Fruit fly (Drosophila melanogaster) whole organism, wandering third instar larva: ENCODE measurements around the gene Nepl17.

Source experiments
- Dif ChIP-seq: fragments of 200-275, 200-300 bp; sonication (Bioruptor generic); optimal IDR thresholded peaks from 2 replicates; lab custom pipeline; 2018; ENCODE audit warnings: missing biosample characterization, missing genetic modification characterization; ENCODE audit not compliant: partially characterized antibody
- Hnf4 ChIP-seq: fragments of 200-800 bp; sonication (Bioruptor generic); optimal IDR thresholded peaks from 2 replicates; lab custom pipeline; 2016; ENCODE audit warnings: missing biosample characterization, mild to moderate bottlenecking, missing genetic modification characterization
- Hr78 ChIP-seq: fragments of >200 bp; optimal IDR thresholded peaks from 2 replicates; lab custom pipeline; 2017; ENCODE audit warnings: missing biosample characterization, missing genetic modification characterization
- OdsH ChIP-seq: fragments of 200-800 bp; sonication (Bioruptor generic); optimal IDR thresholded peaks from 2 replicates; lab custom pipeline; 2016; ENCODE audit warnings: missing biosample characterization, mild to moderate bottlenecking, missing genetic modification characterization
- foxo ChIP-seq, 2 experiments: fragments of 200-800 bp; sonication (Bioruptor generic); optimal IDR thresholded peaks; 2 replicates in 1 of 2; 3 replicates in 1 of 2; lab custom pipeline; 2016 to 2017; ENCODE audit warnings: missing biosample characterization in 2 of 2, missing genetic modification characterization in 2 of 2
- h ChIP-seq: fragments of 200-800 bp; sonication (Bioruptor generic); optimal IDR thresholded peaks from 3 replicates; lab custom pipeline; 2016; ENCODE audit warnings: missing biosample characterization, mild to moderate bottlenecking, missing genetic modification characterization
- lola ChIP-seq: fragments of >200 bp; optimal IDR thresholded peaks from 2 replicates; lab custom pipeline; 2017; ENCODE audit warnings: missing biosample characterization, missing genetic modification characterization
- psq ChIP-seq: fragments of 200-800 bp; sonication (Bioruptor generic); optimal IDR thresholded peaks from 3 replicates; lab custom pipeline; 2017; ENCODE audit warnings: missing biosample characterization, mild to moderate bottlenecking, missing genetic modification characterization, moderate library complexity

- TF ChIP-seq foxo (GFP tag; optimal IDR thresholded peaks at IDR 0.05; lab: Kevin White, UChicago) (no peak), Hr78 (no peak), lola (GFP tag; lab: Kevin White, UChicago) (no peak), OdsH (GFP tag; lab: Kevin White, UChicago) (peak; percentile 16), h (GFP tag; lab: Kevin White, UChicago) (no peak), Dif (no peak), Hnf4 (GFP tag; lab: Kevin White, UChicago) (no peak), psq (GFP tag; lab: Kevin White, UChicago) (peak; percentile 7)
Observed at dm6 chr3R:28830746-28831145, 42.0 kb upstream of the Nepl17 start.
